Worm (Caenorhabditis elegans) whole organism, L3 larva: ENCODE results near the gene ugt-13.

Source experiments
- R02D3.7 ChIP-seq: fragments of 150-350 bp; optimal IDR thresholded peaks from 2 replicates; lab custom pipeline; 2014; ENCODE audit warnings: missing biosample characterization, missing genetic modification characterization
- ZK546.5 ChIP-seq: sonication (generic microtip); optimal IDR thresholded peaks from 2 replicates; lab custom pipeline; 2017; ENCODE audit warnings: missing biosample characterization, missing genetic modification characterization
- ceh-28 ChIP-seq: fragments of 150-350 bp; optimal IDR thresholded peaks from 2 replicates; lab custom pipeline; 2014; ENCODE audit warnings: missing biosample characterization, missing genetic modification reagents, missing genetic modification characterization
- ceh-82 ChIP-seq: fragments of 150-350 bp; optimal IDR thresholded peaks from 2 replicates; lab custom pipeline; 2014; ENCODE audit warnings: missing biosample characterization, missing genetic modification characterization
- ceh-9 ChIP-seq: sonication (generic microtip); optimal IDR thresholded peaks from 2 replicates; lab custom pipeline; 2018; ENCODE audit warnings: missing biosample characterization, missing genetic modification characterization
- egl-27 ChIP-seq: sonication (generic microtip); optimal IDR thresholded peaks from 4 replicates; lab custom pipeline; 2017; ENCODE audit warnings: missing biosample characterization, missing genetic modification reagents, missing genetic modification characterization
- egl-5 ChIP-seq: fragments of 150-350 bp; optimal IDR thresholded peaks from 2 replicates; lab custom pipeline; 2017; ENCODE audit warnings: missing biosample characterization, missing genetic modification reagents, missing genetic modification characterization, inconsistent platforms
- elt-1 ChIP-seq: fragments of 150-350 bp; optimal IDR thresholded peaks from 2 replicates; lab custom pipeline; 2014; ENCODE audit warnings: missing biosample characterization, missing genetic modification characterization
- elt-2 ChIP-seq: sonication (generic microtip); optimal IDR thresholded peaks from 2 replicates; lab custom pipeline; 2016; ENCODE audit warnings: missing genetic modification reagents, mild to moderate bottlenecking, missing genetic modification characterization, missing compliant biosample characterization
- elt-3 ChIP-seq, 3 experiments: fragments of 150-350 bp in 1 of 3; sonication (generic microtip) in 2 of 3; optimal IDR thresholded peaks; 2 replicates in 2 of 3; 4 replicates in 1 of 3; lab custom pipeline; 2014 to 2017; ENCODE audit warnings: missing biosample characterization in 3 of 3, missing genetic modification characterization in 3 of 3
- eor-1 ChIP-seq, 2 experiments: fragments of 150-350 bp; optimal IDR thresholded peaks; 2 replicates each; lab custom pipeline; 2014 to 2018; ENCODE audit warnings: missing biosample characterization in 2 of 2, missing genetic modification characterization in 2 of 2
- fkh-10 ChIP-seq: sonication (generic microtip); optimal IDR thresholded peaks from 2 replicates; lab custom pipeline; 2017; ENCODE audit warnings: missing biosample characterization, missing genetic modification reagents, missing genetic modification characterization
- fkh-2 ChIP-seq: fragments of 150-350 bp; optimal IDR thresholded peaks from 2 replicates; lab custom pipeline; 2014; ENCODE audit warnings: missing biosample characterization, missing genetic modification reagents, missing genetic modification characterization
- hmg-11 ChIP-seq: sonication (generic microtip); optimal IDR thresholded peaks from 2 replicates; lab custom pipeline; 2016; ENCODE audit warnings: missing genetic modification characterization, missing compliant biosample characterization
- jun-1 ChIP-seq: fragments of 150-350 bp; optimal IDR thresholded peaks from 2 replicates; lab custom pipeline; 2014; ENCODE audit warnings: missing biosample characterization, missing genetic modification reagents, missing genetic modification characterization
- lin-15B ChIP-seq: fragments of 150-350 bp; optimal IDR thresholded peaks from 2 replicates; lab custom pipeline; 2014; ENCODE audit warnings: missing biosample characterization, missing genetic modification characterization
- lin-39 ChIP-seq: fragments of 150-350 bp; optimal IDR thresholded peaks from 2 replicates; lab custom pipeline; 2018; ENCODE audit warnings: missing biosample characterization, missing genetic modification reagents, missing genetic modification characterization
- mdl-1 ChIP-seq: fragments of 150-350 bp; optimal IDR thresholded peaks from 2 replicates; lab custom pipeline; 2014; ENCODE audit warnings: missing biosample characterization, missing genetic modification characterization
- mml-1 ChIP-seq: fragments of 150-350 bp; sonication (generic microtip); optimal IDR thresholded peaks from 3 replicates; lab custom pipeline; 2014; ENCODE audit warnings: missing biosample characterization, missing genetic modification characterization
- nfya-1 ChIP-seq: sonication (generic microtip); optimal IDR thresholded peaks from 2 replicates; lab custom pipeline; 2017; ENCODE audit warnings: missing genetic modification characterization, mild to moderate bottlenecking, missing compliant biosample characterization, antibody characterized with exemption, moderate library complexity; ENCODE audit not compliant: insufficient read depth
- nhr-11 ChIP-seq: fragments of 150-350 bp; optimal IDR thresholded peaks from 2 replicates; lab custom pipeline; 2014; ENCODE audit warnings: missing biosample characterization, missing genetic modification characterization
- nhr-23 ChIP-seq: fragments of 150-350 bp; optimal IDR thresholded peaks from 2 replicates; lab custom pipeline; 2014; ENCODE audit warnings: missing biosample characterization, missing genetic modification reagents, missing genetic modification characterization
- nhr-25 ChIP-seq: sonication (generic microtip); optimal IDR thresholded peaks from 2 replicates; lab custom pipeline; 2017; ENCODE audit warnings: missing biosample characterization, missing genetic modification characterization
- nhr-28 ChIP-seq: fragments of 150-350 bp; optimal IDR thresholded peaks from 2 replicates; lab custom pipeline; 2014; ENCODE audit warnings: missing biosample characterization, missing genetic modification characterization
- nhr-43 ChIP-seq: sonication (generic microtip); optimal IDR thresholded peaks from 2 replicates; lab custom pipeline; 2016; ENCODE audit warnings: mild to moderate bottlenecking, missing genetic modification characterization, missing compliant biosample characterization; ENCODE audit not compliant: poor library complexity, severe bottlenecking
- nhr-67 ChIP-seq: fragments of 150-350 bp; optimal IDR thresholded peaks from 2 replicates; lab custom pipeline; 2014; ENCODE audit warnings: missing biosample characterization, missing genetic modification characterization
- nhr-77 ChIP-seq: fragments of 150-350 bp; optimal IDR thresholded peaks from 2 replicates; lab custom pipeline; 2014; ENCODE audit warnings: missing biosample characterization, missing genetic modification characterization
- pha-4 ChIP-seq: fragments of 150-350 bp; optimal IDR thresholded peaks from 2 replicates; lab custom pipeline; 2014; ENCODE audit warnings: missing biosample characterization, missing genetic modification reagents, missing genetic modification characterization
- pqm-1 ChIP-seq: fragments of 150-350 bp; optimal IDR thresholded peaks from 2 replicates; lab custom pipeline; 2017; ENCODE audit warnings: missing biosample characterization, missing genetic modification characterization, inconsistent platforms
- sea-2 ChIP-seq: fragments of 150-350 bp; sonication (generic microtip); optimal IDR thresholded peaks from 4 replicates; lab custom pipeline; 2014; ENCODE audit warnings: missing biosample characterization, missing genetic modification reagents, missing genetic modification characterization
- skn-1 ChIP-seq: fragments of 150-350 bp; optimal IDR thresholded peaks from 2 replicates; lab custom pipeline; 2014; ENCODE audit warnings: missing biosample characterization, missing genetic modification characterization
- snpc-4 ChIP-seq: fragments of 150-350 bp; optimal IDR thresholded peaks from 2 replicates; lab custom pipeline; 2014; ENCODE audit warnings: missing biosample characterization, missing genetic modification characterization
- tbx-2 ChIP-seq: sonication (generic microtip); optimal IDR thresholded peaks from 2 replicates; lab custom pipeline; 2016; ENCODE audit warnings: mild to moderate bottlenecking, missing genetic modification characterization, missing compliant biosample characterization
- unc-39 ChIP-seq: sonication (generic microtip); optimal IDR thresholded peaks from 4 replicates; lab custom pipeline; 2017; ENCODE audit warnings: missing biosample characterization, missing genetic modification characterization
- zag-1 ChIP-seq: fragments of 150-350 bp; optimal IDR thresholded peaks from 2 replicates; lab custom pipeline; 2014; ENCODE audit warnings: missing biosample characterization, missing genetic modification characterization
- ztf-11 ChIP-seq: fragments of 150-350 bp; optimal IDR thresholded peaks from 2 replicates; lab custom pipeline; 2014; ENCODE audit warnings: missing biosample characterization, missing genetic modification characterization
- ztf-4 ChIP-seq: fragments of 150-350 bp; optimal IDR thresholded peaks from 2 replicates; lab custom pipeline; 2014; ENCODE audit warnings: missing biosample characterization, missing genetic modification characterization

The ugt-13 gene

ce11 chrV:4922024-4922423 is 13.3 kb downstream of the ugt-13 start, which contains the start of gene srh-22:
srh-22 (plus strand) TSS chrV:4922324.
- TF ChIP-seq pqm-1 (tag; lab: Kevin White, UChicago) (no peak), egl-5 (tag; lab: Kevin White, UChicago) (no peak), pha-4 (tag; lab: Kevin White, UChicago) (no peak), skn-1 (tag; lab: Kevin White, UChicago) (no peak), egl-27 (tag; lab: Kevin White, UChicago) (no peak), ztf-11 (tag; lab: Kevin White, UChicago) (no peak), fkh-2 (tag; lab: Kevin White, UChicago) (no peak), ZK546.5 (tag; lab: Kevin White, UChicago) (no peak), mdl-1 (tag; lab: Kevin White, UChicago) (no peak), nhr-25 (tag; lab: Kevin White, UChicago) (no peak), mml-1 (tag; lab: Kevin White, UChicago) (no peak), hmg-11 (tag; lab: Kevin White, UChicago) (no peak), R02D3.7 (tag; lab: Kevin White, UChicago) (no peak), tbx-2 (tag; lab: Kevin White, UChicago) (no peak), elt-3 (tag; optimal IDR thresholded peaks at IDR 0.05; lab: Kevin White, UChicago) (no peak), lin-15B (no peak), nhr-23 (no peak), nhr-28 (tag; lab: Kevin White, UChicago) (no peak), snpc-4 (tag; lab: Kevin White, UChicago) (no peak), fkh-10 (GFP tag; lab: Kevin White, UChicago) (no peak)

- no peak for TF ChIP-seq jun-1 (tag; lab: Kevin White, UChicago)
- TF ChIP-seq ceh-82 (tag; lab: Kevin White, UChicago): no peak
- no peak for TF ChIP-seq nhr-77
- no peak for TF ChIP-seq nhr-67 (tag; lab: Kevin White, UChicago)
- no peak for TF ChIP-seq nhr-23
- no peak for TF ChIP-seq skn-1 (tag; lab: Kevin White, UChicago)
- TF ChIP-seq ZK546.5 (tag; lab: Kevin White, UChicago): no peak
- no peak for TF ChIP-seq sea-2
- no peak for TF ChIP-seq nhr-28 (tag; lab: Kevin White, UChicago)
- no peak for TF ChIP-seq egl-27 (tag; lab: Kevin White, UChicago)
- TF ChIP-seq zag-1 (tag; lab: Kevin White, UChicago): no peak
- no peak for TF ChIP-seq pqm-1 (tag; lab: Kevin White, UChicago)
- TF ChIP-seq nhr-43 (tag; lab: Kevin White, UChicago): no peak
Observed at ce11 chrV:4924618-4925017, 15.9 kb downstream of the ugt-13 start, which contains the start of gene srh-20. srh-20 (plus strand) TSS chrV:4924918.

- TF ChIP-seq mml-1 (tag; lab: Kevin White, UChicago) (no peak), ztf-4 (tag; lab: Kevin White, UChicago) (no peak), mdl-1 (tag; lab: Kevin White, UChicago) (no peak), skn-1 (tag; lab: Kevin White, UChicago) (no peak), snpc-4 (tag; lab: Kevin White, UChicago) (no peak), nhr-11 (no peak), unc-39 (no peak), nhr-25 (tag; lab: Kevin White, UChicago) (no peak), elt-2 (tag; lab: Kevin White, UChicago) (no peak), zag-1 (tag; lab: Kevin White, UChicago) (no peak), lin-39 (tag; lab: Kevin White, UChicago) (no peak), nhr-67 (tag; lab: Kevin White, UChicago) (no peak), fkh-10 (GFP tag; lab: Kevin White, UChicago) (no peak), pqm-1 (tag; lab: Kevin White, UChicago) (no peak), R02D3.7 (tag; lab: Kevin White, UChicago) (no peak), nhr-43 (tag; lab: Kevin White, UChicago) (no peak), nfya-1 (no peak)
Observed at ce11 chrV:4926371-4926770, 17.7 kb downstream of the ugt-13 start, which contains the start of gene srh-21. srh-21 (plus strand) TSS chrV:4926671.

- TF ChIP-seq eor-1 (tag; optimal IDR thresholded peaks at IDR 0.05; lab: Kevin White, UChicago) (no peak), lin-39 (tag; lab: Kevin White, UChicago) (no peak), pqm-1 (tag; lab: Kevin White, UChicago) (no peak), unc-39 (no peak), nhr-67 (tag; lab: Kevin White, UChicago) (no peak), tbx-2 (tag; lab: Kevin White, UChicago) (no peak), R02D3.7 (tag; lab: Kevin White, UChicago) (no peak), ztf-4 (tag; lab: Kevin White, UChicago) (no peak), nhr-43 (tag; lab: Kevin White, UChicago) (no peak), elt-1 (no peak), ceh-28 (tag; lab: Kevin White, UChicago) (no peak), jun-1 (tag; lab: Kevin White, UChicago) (no peak), ceh-9 (tag; lab: Kevin White, UChicago) (no peak), zag-1 (tag; lab: Kevin White, UChicago) (no peak), skn-1 (tag; lab: Kevin White, UChicago) (no peak)
Observed at ce11 chrV:4929842-4930241, 21.2 kb downstream of the ugt-13 start, which contains the start of gene str-205. str-205 (minus strand) TSS chrV:4929942.
